Worm (Caenorhabditis elegans) whole organism, L2 larva: Measurements from ENCODE around the gene ttr-16.

ENCODE experiments used
- C34F6.9 ChIP-seq: fragments of 150-350 bp; optimal IDR thresholded peaks from 2 replicates; lab custom pipeline; 2014; ENCODE audit warnings: missing biosample characterization, missing genetic modification characterization
- F13H6.1 ChIP-seq: sonication (generic microtip); optimal IDR thresholded peaks from 2 replicates; lab custom pipeline; 2016; ENCODE audit warnings: missing genetic modification characterization, missing compliant biosample characterization
- R02D3.7 ChIP-seq: fragments of 150-350 bp; optimal IDR thresholded peaks from 2 replicates; lab custom pipeline; 2014; ENCODE audit warnings: missing biosample characterization, missing genetic modification characterization
- Y55F3AM.14 ChIP-seq: fragments of 200-800 bp; sonication (Bioruptor generic); optimal IDR thresholded peaks from 2 replicates; lab custom pipeline; 2018; ENCODE audit warnings: mild to moderate bottlenecking, missing genetic modification characterization, missing compliant biosample characterization
- ZK546.5 ChIP-seq: sonication (generic microtip); optimal IDR thresholded peaks from 2 replicates; lab custom pipeline; 2017; ENCODE audit warnings: missing biosample characterization, missing genetic modification characterization
- aly-2 ChIP-seq: fragments of 150-350 bp; optimal IDR thresholded peaks from 2 replicates; lab custom pipeline; 2014; ENCODE audit warnings: missing biosample characterization, missing genetic modification characterization
- ama-1 ChIP-seq: fragments of 150-350 bp; optimal IDR thresholded peaks from 2 replicates; lab custom pipeline; 2018; ENCODE audit warnings: inconsistent platforms
- blmp-1 ChIP-seq: sonication (generic microtip); optimal IDR thresholded peaks from 2 replicates; lab custom pipeline; 2017; ENCODE audit warnings: missing genetic modification characterization, mild to moderate bottlenecking, missing compliant biosample characterization, antibody characterized with exemption, moderate library complexity; ENCODE audit not compliant: insufficient read depth
- ceh-16 ChIP-seq: fragments of 150-350 bp; optimal IDR thresholded peaks from 2 replicates; lab custom pipeline; 2014; ENCODE audit warnings: missing biosample characterization, missing genetic modification characterization
- ceh-82 ChIP-seq: fragments of 150-350 bp; optimal IDR thresholded peaks from 2 replicates; lab custom pipeline; 2014; ENCODE audit warnings: missing biosample characterization, missing genetic modification characterization
- crh-2 ChIP-seq: sonication (generic microtip); optimal IDR thresholded peaks from 2 replicates; lab custom pipeline; 2017; ENCODE audit warnings: missing biosample characterization, missing genetic modification characterization
- dmd-4 ChIP-seq: sonication (generic microtip); optimal IDR thresholded peaks from 2 replicates; lab custom pipeline; 2017; ENCODE audit warnings: missing biosample characterization, missing genetic modification characterization
- egl-27 ChIP-seq: sonication (generic microtip); optimal IDR thresholded peaks from 3 replicates; lab custom pipeline; 2017; ENCODE audit warnings: missing biosample characterization, missing genetic modification reagents, missing genetic modification characterization
- elt-1 ChIP-seq: fragments of 150-350 bp; optimal IDR thresholded peaks from 2 replicates; lab custom pipeline; 2014; ENCODE audit warnings: missing biosample characterization, missing genetic modification characterization
- elt-3 ChIP-seq: sonication (generic microtip); optimal IDR thresholded peaks from 2 replicates; lab custom pipeline; 2017; ENCODE audit warnings: missing biosample characterization, missing genetic modification characterization
- fos-1 ChIP-seq: fragments of 150-350 bp; optimal IDR thresholded peaks from 2 replicates; lab custom pipeline; 2014; ENCODE audit warnings: missing biosample characterization, missing genetic modification characterization
- gmeb-1 ChIP-seq: fragments of 150-350 bp; optimal IDR thresholded peaks from 2 replicates; lab custom pipeline; 2014; ENCODE audit warnings: missing biosample characterization, missing genetic modification characterization
- lin-13 ChIP-seq: fragments of 150-350 bp; optimal IDR thresholded peaks from 2 replicates; lab custom pipeline; 2014; ENCODE audit warnings: missing biosample characterization, missing genetic modification reagents, missing genetic modification characterization
- lin-39 ChIP-seq: fragments of 150-350 bp; optimal IDR thresholded peaks from 2 replicates; lab custom pipeline; 2014; ENCODE audit warnings: missing biosample characterization, missing genetic modification reagents, missing genetic modification characterization
- lsy-2 ChIP-seq, 2 experiments: fragments of 150-350 bp in 1 of 2; sonication (generic microtip) in 1 of 2; optimal IDR thresholded peaks; 2 replicates each; lab custom pipeline; 2014 to 2017; ENCODE audit warnings: missing biosample characterization in 2 of 2, missing genetic modification characterization in 2 of 2
- mab-5 ChIP-seq: fragments of 150-350 bp; optimal IDR thresholded peaks from 2 replicates; lab custom pipeline; 2014; ENCODE audit warnings: missing biosample characterization, missing genetic modification characterization
- nhr-11 ChIP-seq: fragments of 150-350 bp; optimal IDR thresholded peaks from 2 replicates; lab custom pipeline; 2014; ENCODE audit warnings: missing biosample characterization, missing genetic modification characterization
- nhr-12 ChIP-seq: fragments of 150-350 bp; optimal IDR thresholded peaks from 2 replicates; lab custom pipeline; 2014; ENCODE audit warnings: missing biosample characterization, missing genetic modification characterization
- nhr-129 ChIP-seq: fragments of 150-350 bp; optimal IDR thresholded peaks from 2 replicates; lab custom pipeline; 2014; ENCODE audit warnings: missing biosample characterization, missing genetic modification characterization
- nhr-23 ChIP-seq: fragments of 150-350 bp; optimal IDR thresholded peaks from 2 replicates; lab custom pipeline; 2014; ENCODE audit warnings: missing biosample characterization, missing genetic modification reagents, missing genetic modification characterization
- nhr-237 ChIP-seq: fragments of 150-350 bp; optimal IDR thresholded peaks from 2 replicates; lab custom pipeline; 2014; ENCODE audit warnings: missing biosample characterization, missing genetic modification characterization
- nhr-6 ChIP-seq: fragments of 150-350 bp; optimal IDR thresholded peaks from 2 replicates; lab custom pipeline; 2014; ENCODE audit warnings: missing biosample characterization, missing genetic modification characterization
- nhr-77 ChIP-seq: fragments of 150-350 bp; optimal IDR thresholded peaks from 2 replicates; lab custom pipeline; 2014; ENCODE audit warnings: missing biosample characterization, missing genetic modification characterization
- sem-4 ChIP-seq: fragments of 150-350 bp; optimal IDR thresholded peaks from 2 replicates; lab custom pipeline; 2014; ENCODE audit warnings: missing biosample characterization, missing genetic modification reagents, missing genetic modification characterization
- skn-1 ChIP-seq: sonication (generic microtip); optimal IDR thresholded peaks from 2 replicates; lab custom pipeline; 2017; ENCODE audit warnings: missing biosample characterization, missing genetic modification characterization
- sma-3 ChIP-seq: sonication (generic microtip); optimal IDR thresholded peaks from 2 replicates; lab custom pipeline; 2016; ENCODE audit warnings: missing genetic modification reagents, missing genetic modification characterization, missing compliant biosample characterization
- unc-55 ChIP-seq: fragments of 150-350 bp; sonication (generic microtip); optimal IDR thresholded peaks from 3 replicates; lab custom pipeline; 2014; ENCODE audit warnings: missing biosample characterization, missing genetic modification reagents, missing genetic modification characterization
- unc-62 ChIP-seq: fragments of 150-350 bp; optimal IDR thresholded peaks from 2 replicates; lab custom pipeline; 2014; ENCODE audit warnings: missing biosample characterization, missing genetic modification reagents, missing genetic modification characterization
- zag-1 ChIP-seq: fragments of 150-350 bp; optimal IDR thresholded peaks from 2 replicates; lab custom pipeline; 2014; ENCODE audit warnings: missing biosample characterization, missing genetic modification characterization
- ztf-11 ChIP-seq: sonication (generic microtip); optimal IDR thresholded peaks from 2 replicates; lab custom pipeline; 2017; ENCODE audit warnings: missing biosample characterization, missing genetic modification characterization
- ztf-4 ChIP-seq: fragments of 150-350 bp; optimal IDR thresholded peaks from 2 replicates; lab custom pipeline; 2014; ENCODE audit warnings: missing biosample characterization, missing genetic modification characterization

The ttr-16 gene

ce11 chrIV:11051963-11052362 is 12.0 kb downstream of the ttr-16 start:
- TF ChIP-seq nhr-23 (no peak), elt-3 (tag; lab: Kevin White, UChicago) (no peak), ztf-4 (tag; lab: Kevin White, UChicago) (no peak), R02D3.7 (tag; lab: Kevin White, UChicago) (no peak)

ce11 chrIV:11049806-11050205 is 14.1 kb downstream of the ttr-16 start, which contains the start of gene F36H1.3:
Gene F36H1.3 (plus strand): TSS chrIV:11050128.
- no peak for TF ChIP-seq unc-55 (GFP tag; lab: Kevin White, UChicago)
- no peak for TF ChIP-seq F13H6.1 (tag; lab: Kevin White, UChicago)
- no peak for TF ChIP-seq aly-2 (tag; lab: Kevin White, UChicago)
- TF ChIP-seq nhr-77 (tag; lab: Kevin White, UChicago), result no peak
- TF ChIP-seq lin-13 (GFP tag; lab: Kevin White, UChicago), result no peak
- no peak for TF ChIP-seq R02D3.7 (tag; lab: Kevin White, UChicago)
- no peak for TF ChIP-seq ceh-82 (tag; lab: Kevin White, UChicago)
- no peak for TF ChIP-seq elt-1 (tag; lab: Kevin White, UChicago)
- TF ChIP-seq sem-4 (tag; lab: Kevin White, UChicago), result no peak
- TF ChIP-seq nhr-12 (tag; lab: Kevin White, UChicago), result no peak
- TF ChIP-seq ztf-11 (tag; lab: Kevin White, UChicago), result no peak
- TF ChIP-seq nhr-129 (tag; lab: Kevin White, UChicago), result no peak
- no peak for TF ChIP-seq lsy-2 (tag; optimal IDR thresholded peaks at IDR 0.05; lab: Kevin White, UChicago)
- TF ChIP-seq skn-1 (tag; lab: Kevin White, UChicago), result no peak

ce11 chrIV:11048871-11049270 is 15.1 kb downstream of the ttr-16 start, which contains the start of gene F36H1.11:
Gene F36H1.11 (plus strand): TSS chrIV:11049171.
- TF ChIP-seq fos-1 (tag; lab: Kevin White, UChicago) (no peak), elt-3 (tag; lab: Kevin White, UChicago) (no peak), crh-2 (tag; lab: Kevin White, UChicago) (no peak), R02D3.7 (tag; lab: Kevin White, UChicago) (no peak), lin-13 (GFP tag; lab: Kevin White, UChicago) (no peak), ama-1 (lab: Kevin White, UChicago) (no peak), unc-62 (GFP tag; lab: Kevin White, UChicago) (no peak), ceh-16 (tag; lab: Kevin White, UChicago) (no peak), nhr-77 (tag; lab: Kevin White, UChicago) (no peak), F13H6.1 (tag; lab: Kevin White, UChicago) (no peak), dmd-4 (tag; lab: Kevin White, UChicago) (no peak), C34F6.9 (tag; lab: Kevin White, UChicago) (no peak), nhr-6 (tag; lab: Kevin White, UChicago) (no peak), blmp-1 (no peak)

ce11 chrIV:11044377-11044776 is 19.6 kb downstream of the ttr-16 start:
- TF ChIP-seq R02D3.7 (tag; lab: Kevin White, UChicago) (no peak), skn-1 (tag; lab: Kevin White, UChicago) (no peak), Y55F3AM.14 (GFP tag; lab: Kevin White, UChicago) (no peak), ZK546.5 (no peak), egl-27 (tag; lab: Kevin White, UChicago) (no peak), zag-1 (tag; lab: Kevin White, UChicago) (no peak), F13H6.1 (tag; lab: Kevin White, UChicago) (no peak), C34F6.9 (tag; lab: Kevin White, UChicago) (no peak), sma-3 (no peak), nhr-237 (no peak), gmeb-1 (tag; lab: Kevin White, UChicago) (no peak), nhr-12 (tag; lab: Kevin White, UChicago) (no peak), mab-5 (tag; lab: Kevin White, UChicago) (no peak), unc-55 (GFP tag; lab: Kevin White, UChicago) (no peak), nhr-11 (tag; lab: Kevin White, UChicago) (no peak)

- TF ChIP-seq lin-39, result no peak
- no peak for TF ChIP-seq nhr-129 (tag; lab: Kevin White, UChicago)
- peak; percentile 53 for TF ChIP-seq C34F6.9 (tag; lab: Kevin White, UChicago)
- no peak for TF ChIP-seq elt-1 (tag; lab: Kevin White, UChicago)
- TF ChIP-seq unc-55 (GFP tag; lab: Kevin White, UChicago), result peak; percentile 64
These were observed 25.3 kb downstream of the ttr-16 start for ce11 chrIV:11038665-11039064.
